Worm (Caenorhabditis elegans) whole organism, L4 larva: ENCODE results near the gene blos-2.
A peak's percentile ranks its signal among the peaks of the same experiment; 100 is the strongest.

Experiments
- F10B5.3 ChIP-seq: sonication (generic microtip); optimal IDR thresholded peaks from 2 replicates; lab custom pipeline; 2016; ENCODE audit warnings: mild to moderate bottlenecking, missing genetic modification characterization, missing compliant biosample characterization
- F26F4.8 ChIP-seq: fragments of 200-800 bp; sonication (Bioruptor generic); conservative IDR thresholded peaks from 2 replicates; pipeline ENCODE4 v1.3.6; 2022; ENCODE audit warnings: missing genetic modification characterization, missing compliant biosample characterization
- Y5F2A.4 ChIP-seq: fragments of 200-800 bp; sonication (Bioruptor generic); optimal IDR thresholded peaks from 2 replicates; lab custom pipeline; 2018; ENCODE audit warnings: mild to moderate bottlenecking, missing genetic modification characterization, missing compliant biosample characterization
- aly-2 ChIP-seq: sonication (generic microtip); optimal IDR thresholded peaks from 2 replicates; lab custom pipeline; 2018; ENCODE audit warnings: missing biosample characterization, missing genetic modification characterization
- ama-1 ChIP-seq: fragments of 150-350 bp; optimal IDR thresholded peaks from 2 replicates; lab custom pipeline; 2014; ENCODE audit warnings: inconsistent platforms, mixed read lengths
- arid-1 ChIP-seq: fragments of 200-800 bp; sonication (Bioruptor generic); conservative IDR thresholded peaks from 2 replicates; pipeline ENCODE4 v1.3.6; 2022; ENCODE audit warnings: missing genetic modification reagents, missing genetic modification characterization, missing compliant biosample characterization
- attf-4 ChIP-seq: sonication (generic microtip); optimal IDR thresholded peaks from 3 replicates; lab custom pipeline; 2017; ENCODE audit warnings: missing biosample characterization, missing genetic modification characterization
- ceh-28 ChIP-seq: fragments of 150-350 bp; optimal IDR thresholded peaks from 2 replicates; lab custom pipeline; 2014; ENCODE audit warnings: missing biosample characterization, missing genetic modification reagents, missing genetic modification characterization
- ceh-44 ChIP-seq: fragments of 200-800 bp; sonication (Bioruptor generic); IDR thresholded peaks from 2 replicates; pipeline ENCODE4 v1.3.6; 2022; ENCODE audit warnings: missing genetic modification reagents, missing genetic modification characterization, missing compliant biosample characterization
- ceh-82 ChIP-seq: sonication (generic microtip); optimal IDR thresholded peaks from 2 replicates; lab custom pipeline; 2017; ENCODE audit warnings: missing biosample characterization, missing genetic modification characterization
- cey-2 ChIP-seq: sonication (generic microtip); optimal IDR thresholded peaks from 3 replicates; lab custom pipeline; 2017; ENCODE audit warnings: missing genetic modification characterization, mild to moderate bottlenecking, missing compliant biosample characterization, antibody characterized with exemption, borderline replicate concordance; ENCODE audit not compliant: insufficient read depth
- daf-19 ChIP-seq: fragments of 200-800 bp; sonication (Bioruptor generic); conservative IDR thresholded peaks from 2 replicates; pipeline ENCODE4 v1.3.6; 2022; ENCODE audit warnings: missing genetic modification characterization, missing compliant biosample characterization
- dmd-8 ChIP-seq: fragments of 200-800 bp; sonication (Bioruptor generic); IDR thresholded peaks from 2 replicates; pipeline ENCODE4 v1.3.6; 2022; ENCODE audit warnings: missing genetic modification characterization, missing compliant biosample characterization
- dmd-9 ChIP-seq: fragments of 200-800 bp; sonication (Bioruptor generic); IDR thresholded peaks from 2 replicates; pipeline ENCODE4 v1.3.6; 2022; ENCODE audit warnings: missing genetic modification reagents, missing genetic modification characterization, missing compliant biosample characterization
- fkh-10 ChIP-seq: fragments of 150-350 bp; optimal IDR thresholded peaks from 2 replicates; lab custom pipeline; 2014; ENCODE audit warnings: missing biosample characterization, missing genetic modification reagents, missing genetic modification characterization
- hlh-11 ChIP-seq: fragments of 200-800 bp; sonication (Bioruptor generic); optimal IDR thresholded peaks from 2 replicates; lab custom pipeline; 2018; ENCODE audit warnings: mild to moderate bottlenecking, missing genetic modification characterization, missing compliant biosample characterization
- hmg-1.1 ChIP-seq: fragments of 200-800 bp; sonication (Bioruptor generic); IDR thresholded peaks from 2 replicates; pipeline ENCODE4 v1.3.6; 2022; ENCODE audit warnings: missing genetic modification reagents, missing genetic modification characterization, missing compliant biosample characterization
- jun-1 ChIP-seq: fragments of 150-350 bp; optimal IDR thresholded peaks from 2 replicates; lab custom pipeline; 2014; ENCODE audit warnings: missing biosample characterization, missing genetic modification reagents, missing genetic modification characterization
- lin-13 ChIP-seq: fragments of 150-350 bp; optimal IDR thresholded peaks from 2 replicates; lab custom pipeline; 2014; ENCODE audit warnings: missing biosample characterization, missing genetic modification reagents, missing genetic modification characterization
- lin-29 ChIP-seq: fragments of 200-800 bp; sonication (Bioruptor generic); IDR thresholded peaks from 2 replicates; pipeline ENCODE4 v1.3.6; 2022; ENCODE audit warnings: missing genetic modification reagents, missing genetic modification characterization, missing compliant biosample characterization
- lin-38 ChIP-seq: fragments of 200-800 bp; sonication (Bioruptor generic); IDR thresholded peaks from 2 replicates; pipeline ENCODE4 v1.3.6; 2022; ENCODE audit warnings: missing genetic modification reagents, missing genetic modification characterization, missing compliant biosample characterization
- lsy-2 ChIP-seq, 2 experiments: fragments of 150-350 bp in 1 of 2; sonication (generic microtip) in 1 of 2; optimal IDR thresholded peaks; 2 replicates each; lab custom pipeline; 2014 to 2017; ENCODE audit warnings: missing biosample characterization in 2 of 2, missing genetic modification characterization in 2 of 2
- madf-5 ChIP-seq, 2 experiments: fragments of 200-800 bp; sonication (Bioruptor generic); IDR thresholded peaks; 2 replicates each; pipeline ENCODE4 v1.3.6; 2022; ENCODE audit warnings: missing compliant biosample characterization in 2 of 2, missing genetic modification characterization in 2 of 2
- madf-9 ChIP-seq: fragments of 200-800 bp; sonication (Bioruptor generic); conservative IDR thresholded peaks from 2 replicates; pipeline ENCODE4 v1.3.6; 2022; ENCODE audit warnings: missing genetic modification reagents, missing genetic modification characterization, missing compliant biosample characterization
- mdl-1 ChIP-seq, 2 experiments: fragments of 150-350 bp in 1 of 2; sonication (generic microtip) in 1 of 2; optimal IDR thresholded peaks; 2 replicates each; lab custom pipeline; 2014 to 2017; ENCODE audit warnings: missing biosample characterization in 2 of 2, missing genetic modification characterization in 2 of 2
- mdt-29 ChIP-seq: fragments of 200-800 bp; sonication (Bioruptor generic); IDR thresholded peaks from 2 replicates; pipeline ENCODE4 v1.3.6; 2022; ENCODE audit warnings: missing genetic modification reagents, missing genetic modification characterization, missing compliant biosample characterization
- mep-1 ChIP-seq: fragments of 150-350 bp; sonication (generic microtip); optimal IDR thresholded peaks from 3 replicates; lab custom pipeline; 2014; ENCODE audit warnings: missing biosample characterization, missing genetic modification characterization
- mxl-3 ChIP-seq: fragments of 200-800 bp; sonication (Bioruptor generic); optimal IDR thresholded peaks from 2 replicates; lab custom pipeline; 2018; ENCODE audit warnings: mild to moderate bottlenecking, missing genetic modification characterization, missing compliant biosample characterization
- nhr-10 ChIP-seq: fragments of 150-350 bp; optimal IDR thresholded peaks from 2 replicates; lab custom pipeline; 2014; ENCODE audit warnings: missing biosample characterization, missing genetic modification characterization
- nhr-102 ChIP-seq: sonication (generic microtip); optimal IDR thresholded peaks from 2 replicates; lab custom pipeline; 2016; ENCODE audit warnings: mild to moderate bottlenecking, missing genetic modification characterization, moderate library complexity, missing compliant biosample characterization
- nhr-237 ChIP-seq: sonication (generic microtip); optimal IDR thresholded peaks from 2 replicates; lab custom pipeline; 2017; ENCODE audit warnings: missing biosample characterization, missing genetic modification characterization
- nhr-25 ChIP-seq: sonication (generic microtip); optimal IDR thresholded peaks from 2 replicates; lab custom pipeline; 2017; ENCODE audit warnings: missing genetic modification characterization, mild to moderate bottlenecking, missing compliant biosample characterization, antibody characterized with exemption, moderate library complexity, borderline replicate concordance; ENCODE audit not compliant: insufficient read depth
- nhr-41 ChIP-seq: fragments of 200-800 bp; sonication (Bioruptor generic); IDR thresholded peaks from 2 replicates; pipeline ENCODE4 v1.3.6; 2022; ENCODE audit warnings: missing genetic modification reagents, missing genetic modification characterization, missing compliant biosample characterization
- nhr-6 ChIP-seq: fragments of 150-350 bp; optimal IDR thresholded peaks from 2 replicates; lab custom pipeline; 2014; ENCODE audit warnings: missing biosample characterization, missing genetic modification characterization
- nhr-76 ChIP-seq: fragments of 150-350 bp; optimal IDR thresholded peaks from 2 replicates; lab custom pipeline; 2014; ENCODE audit warnings: missing biosample characterization, missing genetic modification characterization
- nhr-77 ChIP-seq: fragments of 150-350 bp; optimal IDR thresholded peaks from 2 replicates; lab custom pipeline; 2014; ENCODE audit warnings: missing biosample characterization, missing genetic modification characterization
- pqm-1 ChIP-seq: sonication (generic microtip); optimal IDR thresholded peaks from 2 replicates; lab custom pipeline; 2017; ENCODE audit warnings: missing biosample characterization, missing genetic modification characterization
- rbr-2 ChIP-seq: sonication (generic microtip); optimal IDR thresholded peaks from 2 replicates; lab custom pipeline; 2016; ENCODE audit warnings: missing genotype, missing genetic modification characterization, missing compliant biosample characterization
- set-16 ChIP-seq: fragments of 200-800 bp; sonication (Bioruptor generic); IDR thresholded peaks from 2 replicates; pipeline ENCODE4 v1.3.6; 2022; ENCODE audit warnings: missing genetic modification reagents, missing genetic modification characterization, missing compliant biosample characterization
- snpc-1.2 ChIP-seq: fragments of 200-800 bp; sonication (Bioruptor generic); IDR thresholded peaks from 2 replicates; pipeline ENCODE4 v1.3.6; 2022; ENCODE audit warnings: missing genetic modification reagents, missing genetic modification characterization, missing compliant biosample characterization
- spr-1 ChIP-seq: sonication (generic microtip); optimal IDR thresholded peaks from 2 replicates; lab custom pipeline; 2016; ENCODE audit warnings: mild to moderate bottlenecking, missing genetic modification characterization, missing compliant biosample characterization
- spr-3 ChIP-seq: fragments of 200-800 bp; sonication (Bioruptor generic); optimal IDR thresholded peaks from 2 replicates; lab custom pipeline; 2018; ENCODE audit warnings: mild to moderate bottlenecking, missing genetic modification characterization, missing compliant biosample characterization
- zfp-3 ChIP-seq: fragments of 200-800 bp; sonication (Bioruptor generic); conservative IDR thresholded peaks from 2 replicates; pipeline ENCODE4 v1.3.6; 2022; ENCODE audit warnings: missing genetic modification reagents, missing genetic modification characterization, missing compliant biosample characterization
- zip-2 ChIP-seq: fragments of 150-350 bp; optimal IDR thresholded peaks from 2 replicates; lab custom pipeline; 2014; ENCODE audit warnings: missing biosample characterization, missing genetic modification characterization

blos-2 gene

DNA sequence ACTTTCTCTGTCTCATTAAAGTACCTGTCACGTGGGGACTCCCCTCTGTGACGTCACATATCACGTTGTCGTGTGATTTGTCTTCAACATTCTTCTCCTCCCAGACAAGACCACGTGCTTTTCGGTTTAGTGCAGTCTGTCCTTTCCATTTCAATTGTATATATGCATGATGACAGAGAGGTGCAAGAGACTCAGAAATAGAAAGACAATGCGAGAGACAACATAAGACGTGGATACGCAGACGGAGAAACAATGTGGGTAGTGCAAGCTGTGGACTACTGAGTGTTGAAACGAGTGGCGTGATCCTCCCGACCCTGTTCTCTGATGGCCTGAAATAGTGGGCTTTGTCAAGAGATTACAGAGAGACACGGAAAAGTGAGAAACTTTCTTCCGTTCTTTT is 2.7 kb downstream of the blos-2 start (continued):
- peak; percentile 83; the same call in 1 of the 2 replicates for TF ChIP-seq zfp-3 (GFP tag; lab: Robert Waterston, UW)
- TF ChIP-seq lin-38, result peak; percentile 77
- no peak for TF ChIP-seq dmd-9 (GFP tag; lab: Robert Waterston, UW)
- peak; percentile 84 for TF ChIP-seq nhr-6
- peak; percentile 67 for TF ChIP-seq pqm-1 (tag; lab: Kevin White, UChicago)
- peak; percentile 40 for TF ChIP-seq zip-2 (tag; lab: Kevin White, UChicago)
- peak; percentile 67; the same call in 1 of the 2 replicates for TF ChIP-seq lin-29 (GFP tag; lab: Robert Waterston, UW)
- peak; percentile 84 for TF ChIP-seq spr-1 (tag; lab: Kevin White, UChicago)
- TF ChIP-seq nhr-41, result no peak
- TF ChIP-seq ama-1 (lab: Kevin White, UChicago), result peak; percentile 72
- no peak for TF ChIP-seq attf-4
- TF ChIP-seq nhr-76 (tag; lab: Kevin White, UChicago), result no peak
- no peak for TF ChIP-seq ceh-28
- peak; percentile 47 for TF ChIP-seq jun-1 (tag; lab: Kevin White, UChicago)
- peak; percentile 95 for TF ChIP-seq mep-1 (tag; lab: Kevin White, UChicago)
- peak; percentile 84 for TF ChIP-seq nhr-25
- TF ChIP-seq mdt-29 (GFP tag; lab: Robert Waterston, UW), result peak; percentile 95
- TF ChIP-seq madf-9 (GFP tag; lab: Robert Waterston, UW), result 0 out of 2 replicates have a peak, but pooled peaks have one; percentile 44
- TF ChIP-seq ceh-82 (tag; lab: Kevin White, UChicago), result no peak
- TF ChIP-seq nhr-102 (tag; lab: Kevin White, UChicago), result peak; percentile 96
- TF ChIP-seq set-16 (GFP tag; lab: Robert Waterston, UW), result peak; percentile 59
- no peak for TF ChIP-seq nhr-237 (tag; lab: Kevin White, UChicago)
- TF ChIP-seq mxl-3 (GFP tag; lab: Kevin White, UChicago), result peak; percentile 99
- TF ChIP-seq Y5F2A.4 (GFP tag; lab: Kevin White, UChicago), result no peak
- peak; percentile 78 to 95 for TF ChIP-seq lsy-2 (tag; optimal IDR thresholded peaks at IDR 0.05; lab: Kevin White, UChicago)
- peak; percentile 74 for TF ChIP-seq cey-2
- peak; percentile 99 for TF ChIP-seq mdl-1 (tag; optimal IDR thresholded peaks at IDR 0.05; lab: Kevin White, UChicago)
- no peak; the same call in 1 of the 2 replicates for TF ChIP-seq daf-19 (GFP tag; lab: Robert Waterston, UW)
- TF ChIP-seq aly-2 (tag; lab: Kevin White, UChicago), result no peak
- TF ChIP-seq hlh-11, result peak; percentile 99
- no peak for TF ChIP-seq ceh-44
- TF ChIP-seq lin-13, result peak; percentile 90
- peak; percentile 75 for TF ChIP-seq rbr-2
- TF ChIP-seq arid-1 (GFP tag; lab: Robert Waterston, UW), result peak; percentile 46; the same call in 1 of the 2 replicates
- no peak for TF ChIP-seq dmd-8 (GFP tag; lab: Robert Waterston, UW)
- no peak for TF ChIP-seq F26F4.8
- no peak for TF ChIP-seq madf-5 (GFP tag; IDR thresholded peaks at IDR 0.05; lab: Robert Waterston, UW)
- TF ChIP-seq spr-3 (GFP tag; lab: Kevin White, UChicago), result peak; percentile 71
- TF ChIP-seq nhr-10 (tag; lab: Kevin White, UChicago), result peak; percentile 38
- no peak for TF ChIP-seq nhr-77
- 0 out of 2 replicates have a peak, but pooled peaks have one; percentile 38 for TF ChIP-seq snpc-1.2
- peak; percentile 31 for TF ChIP-seq fkh-10 (GFP tag; lab: Kevin White, UChicago)
- TF ChIP-seq F10B5.3, result no peak
- peak; percentile 85 for TF ChIP-seq hmg-1.1 (GFP tag; lab: Robert Waterston, UW)
- TF ChIP-seq, all 104 proteins: peak for 63
